Worm (Caenorhabditis elegans) whole organism, mixed stage, embryonic: Measurements from ENCODE around the gene zzz-1.

ENCODE experiments used
- elt-3 ChIP-seq: fragments of 150-350 bp; optimal IDR thresholded peaks from 2 replicates; lab custom pipeline; 2014; ENCODE audit warnings: missing biosample characterization, missing genetic modification characterization
- nhr-12 ChIP-seq: fragments of 150-350 bp; optimal IDR thresholded peaks from 2 replicates; lab custom pipeline; 2014; ENCODE audit warnings: missing biosample characterization, missing genetic modification characterization

DNA sequence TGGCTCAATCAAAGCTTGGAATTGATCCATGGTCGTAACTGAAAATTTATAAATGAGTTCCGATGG, 12.0 kb downstream of the zzz-1 start, which contains the start of gene sec-61.G:
- no peak for TF ChIP-seq elt-3 (tag; lab: Kevin White, UChicago)
- TF ChIP-seq nhr-12 (tag; lab: Kevin White, UChicago): no peak
